Fruit fly (Drosophila melanogaster) whole organism, embryonic: ENCODE results near the gene Lcp65Ag2.

ENCODE experiments used
- CG10366 ChIP-seq: fragments of 200-800 bp; sonication (Bioruptor generic); IDR thresholded peaks from 2 replicates; pipeline ENCODE4 v1.3.6; 2022; ENCODE audit warnings: missing biosample characterization, missing genetic modification characterization
- CG12155 ChIP-seq: fragments of 200-800 bp; sonication (Bioruptor generic); optimal IDR thresholded peaks from 3 replicates; lab custom pipeline; 2016; ENCODE audit warnings: missing biosample characterization, missing genetic modification characterization
- CG12391 ChIP-seq: fragments of 200-800 bp; sonication (Bioruptor generic); optimal IDR thresholded peaks from 3 replicates; lab custom pipeline; 2018; ENCODE audit warnings: missing biosample characterization, mild to moderate bottlenecking, missing genetic modification characterization, moderate library complexity
- CG12659 ChIP-seq: fragments of 200-800 bp; sonication (Bioruptor generic); optimal IDR thresholded peaks from 3 replicates; lab custom pipeline; 2017; ENCODE audit warnings: mild to moderate bottlenecking, missing biosample characterization, missing genetic modification reagents, missing genetic modification characterization
- CG13424 ChIP-seq: fragments of 200-800 bp; sonication (Bioruptor generic); optimal IDR thresholded peaks from 2 replicates; lab custom pipeline; 2019; ENCODE audit warnings: missing biosample characterization, mild to moderate bottlenecking, missing genetic modification characterization, moderate library complexity
- CG14050 ChIP-seq: fragments of 200-800 bp; sonication (Bioruptor generic); IDR thresholded peaks from 3 replicates; pipeline ENCODE4 v1.3.6; 2022; ENCODE audit warnings: missing biosample characterization, missing genetic modification characterization
- CG1602 ChIP-seq: fragments of 200-800 bp; sonication (Bioruptor generic); optimal IDR thresholded peaks from 3 replicates; lab custom pipeline; 2016; ENCODE audit warnings: missing biosample characterization, missing genetic modification characterization
- CG17186 ChIP-seq: fragments of 200-800 bp; sonication (Bioruptor generic); optimal IDR thresholded peaks from 3 replicates; lab custom pipeline; 2017; ENCODE audit warnings: missing biosample characterization, missing genetic modification reagents, missing genetic modification characterization
- CG2678 ChIP-seq: fragments of 200-800 bp; sonication (Bioruptor generic); optimal IDR thresholded peaks from 3 replicates; lab custom pipeline; 2019; ENCODE audit warnings: missing biosample characterization, mild to moderate bottlenecking, missing genetic modification characterization, moderate library complexity
- CG2712 ChIP-seq: fragments of 200-800 bp; optimal IDR thresholded peaks from 3 replicates; lab custom pipeline; 2019; ENCODE audit warnings: missing biosample characterization, mild to moderate bottlenecking, missing genetic modification characterization, moderate library complexity
- CG3847 ChIP-seq: fragments of 200-800 bp; sonication (Bioruptor generic); IDR thresholded peaks from 2 replicates; pipeline ENCODE4 v1.3.6; 2022; ENCODE audit warnings: missing biosample characterization, missing genetic modification characterization
- CG4617 ChIP-seq: fragments of 200-800 bp; sonication (Bioruptor generic); optimal IDR thresholded peaks from 3 replicates; lab custom pipeline; 2016; ENCODE audit warnings: missing biosample characterization, missing genetic modification characterization, borderline replicate concordance
- CG4820 ChIP-seq: fragments of 200-800 bp; sonication (Bioruptor generic); optimal IDR thresholded peaks from 3 replicates; lab custom pipeline; 2016; ENCODE audit warnings: missing biosample characterization, missing genetic modification characterization
- CG7271 ChIP-seq: fragments of 200-800 bp; sonication (Bioruptor generic); optimal IDR thresholded peaks from 2 replicates; lab custom pipeline; 2018; ENCODE audit warnings: missing biosample characterization, mild to moderate bottlenecking, missing genetic modification characterization, moderate library complexity
- CG7357 ChIP-seq: fragments of 200-800 bp; sonication (Bioruptor generic); IDR thresholded peaks from 3 replicates; pipeline ENCODE4 v1.3.6; 2022; ENCODE audit warnings: missing biosample characterization, missing genetic modification characterization
- CG7839 ChIP-seq: fragments of 200-800 bp; sonication (Bioruptor generic); optimal IDR thresholded peaks from 3 replicates; lab custom pipeline; 2018; ENCODE audit warnings: missing biosample characterization, mild to moderate bottlenecking, missing genetic modification characterization, moderate library complexity
- CG8290 ChIP-seq, 3 experiments: fragments of 200-800 bp; sonication (Bioruptor generic); optimal IDR thresholded peaks; 2 replicates each; lab custom pipeline; 2016 to 2019; ENCODE audit warnings: missing biosample characterization in 3 of 3, missing genetic modification characterization in 3 of 3, mild to moderate bottlenecking in 2 of 3, moderate library complexity in 1 of 3
- CG8359 ChIP-seq: fragments of 200-800 bp; sonication (Bioruptor generic); optimal IDR thresholded peaks from 2 replicates; lab custom pipeline; 2017; ENCODE audit warnings: missing biosample characterization, mild to moderate bottlenecking, missing genetic modification characterization, borderline replicate concordance
- CG8388 ChIP-seq: fragments of 200-800 bp; sonication (Bioruptor generic); optimal IDR thresholded peaks from 2 replicates; lab custom pipeline; 2019; ENCODE audit warnings: missing biosample characterization, mild to moderate bottlenecking, missing genetic modification characterization, moderate library complexity
- CG9609 ChIP-seq: fragments of 200-800 bp; sonication (Bioruptor generic); optimal IDR thresholded peaks from 3 replicates; lab custom pipeline; 2016; ENCODE audit warnings: missing biosample characterization, missing genetic modification characterization
- Chrac-16 ChIP-seq: fragments of 200-800 bp; sonication (Bioruptor generic); optimal IDR thresholded peaks from 3 replicates; lab custom pipeline; 2016; ENCODE audit warnings: missing biosample characterization, missing genetic modification characterization
- CoRest ChIP-seq: fragments of 200-800 bp; sonication (Bioruptor generic); optimal IDR thresholded peaks from 3 replicates; lab custom pipeline; 2018; ENCODE audit warnings: missing biosample characterization, mild to moderate bottlenecking, missing genetic modification characterization, moderate library complexity
- Dek ChIP-seq: fragments of 200-800 bp; sonication (Bioruptor generic); optimal IDR thresholded peaks from 3 replicates; lab custom pipeline; 2019; ENCODE audit warnings: missing biosample characterization, mild to moderate bottlenecking, missing genetic modification characterization, moderate library complexity
- Dll ChIP-seq: fragments of 200-800 bp; sonication (Bioruptor generic); IDR thresholded peaks from 4 replicates; pipeline ENCODE4 v1.3.6; 2022; ENCODE audit warnings: missing biosample characterization, missing genetic modification characterization; ENCODE audit not compliant: partially characterized antibody
- Gug ChIP-seq: fragments of 200-800 bp; sonication (Bioruptor generic); IDR thresholded peaks from 4 replicates; pipeline ENCODE4 v1.3.6; 2022; ENCODE audit warnings: missing biosample characterization, missing genetic modification characterization
- H2.0 ChIP-seq: fragments of 200-800 bp; sonication (Bioruptor generic); IDR thresholded peaks from 2 replicates; pipeline ENCODE4 v1.3.6; 2022; ENCODE audit warnings: missing biosample characterization, missing genetic modification characterization
- Hsf ChIP-seq: fragments of 200-800 bp; sonication (Bioruptor generic); optimal IDR thresholded peaks from 3 replicates; lab custom pipeline; 2016; ENCODE audit warnings: missing biosample characterization, missing genetic modification characterization
- Myb ChIP-seq: fragments of 200-800 bp; sonication (Bioruptor generic); optimal IDR thresholded peaks from 2 replicates; lab custom pipeline; 2016; ENCODE audit warnings: missing biosample characterization, missing genetic modification characterization
- NC2α ChIP-seq: fragments of 200-800 bp; sonication (Bioruptor generic); optimal IDR thresholded peaks from 2 replicates; lab custom pipeline; 2016; ENCODE audit warnings: missing biosample characterization, missing genetic modification characterization
- NC2β ChIP-seq: fragments of 200-800 bp; sonication (Bioruptor generic); optimal IDR thresholded peaks from 2 replicates; lab custom pipeline; 2016; ENCODE audit warnings: missing biosample characterization, missing genetic modification characterization
- NfI ChIP-seq: fragments of 200-800 bp; sonication (Bioruptor generic); optimal IDR thresholded peaks from 3 replicates; lab custom pipeline; 2018; ENCODE audit warnings: missing biosample characterization, mild to moderate bottlenecking, missing genetic modification characterization, moderate library complexity
- Oli ChIP-seq: fragments of 200-800 bp; sonication (Bioruptor generic); optimal IDR thresholded peaks from 2 replicates; lab custom pipeline; 2018; ENCODE audit warnings: missing biosample characterization, mild to moderate bottlenecking, missing genetic modification characterization, moderate library complexity
- YL-1 ChIP-seq: fragments of 200-800 bp; sonication (Bioruptor generic); optimal IDR thresholded peaks from 3 replicates; lab custom pipeline; 2017; ENCODE audit warnings: missing biosample characterization, mild to moderate bottlenecking, missing genetic modification characterization
- chinmo ChIP-seq: fragments of 200-800 bp; sonication (Bioruptor generic); IDR thresholded peaks from 4 replicates; pipeline ENCODE4 v1.3.6; 2022; ENCODE audit warnings: missing biosample characterization, missing genetic modification characterization; ENCODE audit not compliant: partially characterized antibody
- crc ChIP-seq: fragments of 200-800 bp; sonication (Bioruptor generic); optimal IDR thresholded peaks from 2 replicates; lab custom pipeline; 2016; ENCODE audit warnings: missing biosample characterization, missing genetic modification characterization
- croc ChIP-seq: fragments of 200-800 bp; sonication (Bioruptor generic); conservative IDR thresholded peaks from 3 replicates; pipeline ENCODE4 v1.3.6; 2022; ENCODE audit warnings: missing biosample characterization, missing genetic modification characterization
- gem ChIP-seq: fragments of 200-800 bp; sonication (Bioruptor generic); optimal IDR thresholded peaks from 2 replicates; lab custom pipeline; 2019; ENCODE audit warnings: missing biosample characterization, mild to moderate bottlenecking, missing genetic modification characterization, moderate library complexity
- kah ChIP-seq: fragments of 200-800 bp; sonication (Bioruptor generic); optimal IDR thresholded peaks from 2 replicates; lab custom pipeline; 2018; ENCODE audit warnings: missing biosample characterization, mild to moderate bottlenecking, missing genetic modification characterization
- lilli ChIP-seq: fragments of 200-800 bp; sonication (Bioruptor generic); optimal IDR thresholded peaks from 3 replicates; lab custom pipeline; 2016; ENCODE audit warnings: missing biosample characterization, missing genetic modification characterization
- lmd ChIP-seq: fragments of 200-800 bp; sonication (Bioruptor generic); IDR thresholded peaks from 2 replicates; pipeline ENCODE4 v1.3.6; 2022; ENCODE audit warnings: missing biosample characterization, missing genetic modification characterization
- luna ChIP-seq: fragments of 200-800 bp; sonication (Bioruptor generic); optimal IDR thresholded peaks from 2 replicates; lab custom pipeline; 2016; ENCODE audit warnings: missing biosample characterization, missing genetic modification characterization
- maf-S ChIP-seq: fragments of 200-800 bp; sonication (Bioruptor generic); optimal IDR thresholded peaks from 2 replicates; lab custom pipeline; 2016; ENCODE audit warnings: missing biosample characterization, missing genetic modification characterization
- ranshi ChIP-seq: fragments of 200-800 bp; sonication (Bioruptor generic); IDR thresholded peaks from 2 replicates; pipeline ENCODE4 v1.3.6; 2022; ENCODE audit warnings: missing biosample characterization, missing genetic modification characterization
- repo ChIP-seq: fragments of 200-800 bp; sonication (Bioruptor generic); optimal IDR thresholded peaks from 2 replicates; lab custom pipeline; 2016; ENCODE audit warnings: missing biosample characterization, missing genetic modification characterization
- row ChIP-seq: fragments of 200-800 bp; sonication (Bioruptor generic); IDR thresholded peaks from 3 replicates; pipeline ENCODE4 v1.3.6; 2022; ENCODE audit warnings: missing biosample characterization, missing genetic modification characterization
- sens ChIP-seq: fragments of 200-800 bp; sonication (Bioruptor generic); peaks from one replicate; lab custom pipeline; 2016; ENCODE audit warnings: missing biosample characterization, missing genetic modification characterization
- sima ChIP-seq: fragments of 200-800 bp; sonication (Bioruptor generic); optimal IDR thresholded peaks from 2 replicates; lab custom pipeline; 2016; ENCODE audit warnings: missing biosample characterization, missing genetic modification characterization
- sob ChIP-seq: fragments of 200-800 bp; sonication (Bioruptor generic); IDR thresholded peaks from 2 replicates; pipeline ENCODE4 v1.3.6; 2022; ENCODE audit warnings: missing biosample characterization, missing genetic modification characterization
- sqz ChIP-seq: fragments of 200-800 bp; sonication (Bioruptor generic); optimal IDR thresholded peaks from 3 replicates; lab custom pipeline; 2018; ENCODE audit warnings: missing biosample characterization, mild to moderate bottlenecking, missing genetic modification characterization
- tgo ChIP-seq: fragments of 200-800 bp; sonication (Bioruptor generic); IDR thresholded peaks from 3 replicates; pipeline ENCODE4 v1.3.6; 2022; ENCODE audit warnings: missing biosample characterization, missing genetic modification characterization
- zf30C ChIP-seq: fragments of 200-800 bp; sonication (Bioruptor generic); optimal IDR thresholded peaks from 3 replicates; lab custom pipeline; 2018; ENCODE audit warnings: missing biosample characterization, mild to moderate bottlenecking, missing genetic modification characterization

The Lcp65Ag2 gene

dm6 chr3L:6085988-6086387 is 47.4 kb downstream of the Lcp65Ag2 start (continued):
- TF ChIP-seq sob (GFP tag; lab: Robert Waterston, UW) (0 out of 2 replicates have a peak, but pooled peaks have one; percentile 26), row (GFP tag; lab: Robert Waterston, UW) (peak; percentile 57), ranshi (GFP tag; lab: Robert Waterston, UW) (no peak), CG3847 (GFP tag; lab: Robert Waterston, UW) (peak; percentile 58), CG10366 (GFP tag; lab: Robert Waterston, UW) (0 out of 2 replicates have a peak, but pooled peaks have one; percentile 8), NC2β (GFP tag; lab: Kevin White, UChicago) (no peak), maf-S (peak; percentile 15), CG2712 (tag; lab: Kevin White, UChicago) (peak; percentile 15), CG12155 (GFP tag; lab: Kevin White, UChicago) (peak; percentile 23), sqz (GFP tag; lab: Kevin White, UChicago) (no peak), kah (GFP tag; lab: Kevin White, UChicago) (no peak), NC2α (GFP tag; lab: Kevin White, UChicago) (no peak), Hsf (GFP tag; lab: Kevin White, UChicago) (peak; percentile 7), crc (no peak), CG4617 (GFP tag; lab: Kevin White, UChicago) (no peak), CG9609 (peak; percentile 10), H2.0 (GFP tag; lab: Robert Waterston, UW) (no peak; the same call in 1 of the 2 replicates), YL-1 (no peak), CG12659 (peak; percentile 9), CG14050 (GFP tag; lab: Robert Waterston, UW) (peak; percentile 11; the same call in 1 of the 3 replicates), CG7357 (no peak), repo (no peak), zf30C (no peak), NfI (GFP tag; lab: Kevin White, UChicago) (peak; percentile 39), CG8359 (GFP tag; lab: Kevin White, UChicago) (no peak), Chrac-16 (GFP tag; lab: Kevin White, UChicago) (peak; percentile 23), lilli (peak; percentile 40), gem (tag; lab: Kevin White, UChicago) (peak; percentile 70), CoRest (tag; lab: Kevin White, UChicago) (peak; percentile 19), Dll (GFP tag; lab: Robert Waterston, UW) (no peak), Myb (GFP tag; lab: Kevin White, UChicago) (peak; percentile 11), CG1602 (GFP tag; lab: Kevin White, UChicago) (peak; percentile 6), croc (peak; percentile 44; the same call in 1 of the 3 replicates), Oli (peak; percentile 17), lmd (GFP tag; lab: Robert Waterston, UW) (no peak), CG8388 (GFP tag; lab: Kevin White, UChicago) (peak; percentile 38), CG7271 (tag; lab: Kevin White, UChicago) (no peak), CG17186 (GFP tag; lab: Kevin White, UChicago) (no peak), CG12391 (peak; percentile 27), tgo (GFP tag; lab: Robert Waterston, UW) (no peak), sima (GFP tag; lab: Kevin White, UChicago) (no peak), CG8290 (GFP tag; optimal IDR thresholded peaks at IDR 0.05; lab: Kevin White, UChicago) (no peak), CG8290 (tag; optimal IDR thresholded peaks at IDR 0.05; lab: Kevin White, UChicago) (peak in 1 of 2 experiments; percentile 5), Gug (GFP tag; lab: Robert Waterston, UW) (0 out of 4 replicates have a peak, but pooled peaks have one; percentile 17), luna (GFP tag; lab: Kevin White, UChicago) (no peak), CG4820 (no peak), CG2678 (tag; lab: Kevin White, UChicago) (peak; percentile 50), CG7839 (tag; lab: Kevin White, UChicago) (peak; percentile 40), Dek (tag; lab: Kevin White, UChicago) (peak; percentile 14), chinmo (GFP tag; lab: Robert Waterston, UW) (no peak), sens (peak; percentile 69), CG13424 (tag; lab: Kevin White, UChicago) (peak; percentile 46)
